Fruit fly (Drosophila melanogaster) whole organism, prepupa: ENCODE data around the gene Gld.

ENCODE experiments used
- CG8119 ChIP-seq: fragments of 200-800 bp; sonication (Bioruptor generic); IDR thresholded peaks from 3 replicates; pipeline ENCODE4 v1.3.6; 2022; ENCODE audit warnings: missing biosample characterization, missing genetic modification characterization
- Sox102F ChIP-seq: fragments of 200-800 bp; sonication (Bioruptor generic); optimal IDR thresholded peaks from 2 replicates; lab custom pipeline; 2016; ENCODE audit warnings: missing biosample characterization, mild to moderate bottlenecking, missing genetic modification characterization
- spab ChIP-seq: fragments of 200-800 bp; sonication (Bioruptor generic); optimal IDR thresholded peaks from 2 replicates; lab custom pipeline; 2017; ENCODE audit warnings: missing biosample characterization, mild to moderate bottlenecking, missing genetic modification characterization, missing genetic modification reagents

DNA sequence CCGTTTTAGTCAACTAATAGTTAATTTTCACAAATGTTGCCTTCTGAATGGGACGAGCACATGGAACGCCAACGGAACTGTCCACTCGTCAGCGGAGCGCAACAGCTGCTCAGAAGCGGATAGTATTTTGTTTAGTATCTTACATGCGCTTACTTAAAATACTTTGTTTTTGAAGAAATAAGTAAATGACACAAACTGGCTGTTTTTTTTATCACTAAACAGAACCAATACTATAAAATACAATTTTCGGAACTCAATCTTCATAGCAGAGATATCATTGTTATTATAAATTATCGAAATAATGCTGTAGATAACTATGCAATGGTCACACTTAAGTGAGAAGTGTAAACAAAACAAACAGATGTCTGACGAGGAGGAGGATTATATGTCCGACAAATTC lies 18.6 kb downstream of the Gld start, which contains the start of the genes Noc3 and CG10053:
- TF ChIP-seq CG8119 (GFP tag; lab: Robert Waterston, UW) (no peak), spab (GFP tag; lab: Kevin White, UChicago) (no peak), Sox102F (no peak)
